Worm (Caenorhabditis elegans): ENCODE data around the gene F13B12.4.

The F13B12.4 gene

DNA sequence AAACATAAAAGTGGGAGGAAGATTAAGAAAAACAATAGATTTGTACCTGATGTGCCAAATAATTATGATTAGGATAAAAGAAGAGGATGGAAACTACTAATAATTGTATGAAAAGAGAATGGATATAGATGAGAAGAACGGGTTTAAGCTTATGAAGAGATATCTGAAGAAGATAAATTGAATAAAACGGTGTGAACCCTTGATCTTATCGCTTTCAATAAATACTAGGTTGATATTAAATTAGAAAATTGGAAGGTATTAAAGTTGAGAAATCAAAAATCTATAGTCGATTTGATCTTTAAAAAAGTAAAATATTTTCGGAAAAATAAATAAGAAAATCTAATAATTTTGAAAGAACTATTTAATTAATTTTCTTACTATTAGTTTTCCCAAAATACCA, at the start of gene F13B12.4:
Gene F13B12.4 (minus strand): TSS at position 101 of the 400 bp plus-strand sequence.
- no peak for TF ChIP-seq ref-1 (GFP tag; conservative IDR thresholded peaks at IDR 0.05)
- TF ChIP-seq med-1 (GFP tag; optimal IDR thresholded peaks at IDR 0.05; ENCODE audit: insufficient read depth), result no peak
- TF ChIP-seq klf-2 (GFP tag; conservative IDR thresholded peaks at IDR 0.05), result no peak
- TF ChIP-seq ztf-23 (GFP tag; IDR thresholded peaks at IDR 0.05), result no peak
- no peak for TF ChIP-seq cog-1 (tag; optimal IDR thresholded peaks at IDR 0.05)
- TF ChIP-seq ztf-29 (GFP tag; IDR thresholded peaks at IDR 0.05), result no peak
- TF ChIP-seq tab-1 (GFP tag; IDR thresholded peaks at IDR 0.05), result no peak
- no peak for TF ChIP-seq T22C8.4 (GFP tag; IDR thresholded peaks at IDR 0.05)
- no peak for TF ChIP-seq flt-1 (GFP tag; IDR thresholded peaks at IDR 0.05)

DNA sequence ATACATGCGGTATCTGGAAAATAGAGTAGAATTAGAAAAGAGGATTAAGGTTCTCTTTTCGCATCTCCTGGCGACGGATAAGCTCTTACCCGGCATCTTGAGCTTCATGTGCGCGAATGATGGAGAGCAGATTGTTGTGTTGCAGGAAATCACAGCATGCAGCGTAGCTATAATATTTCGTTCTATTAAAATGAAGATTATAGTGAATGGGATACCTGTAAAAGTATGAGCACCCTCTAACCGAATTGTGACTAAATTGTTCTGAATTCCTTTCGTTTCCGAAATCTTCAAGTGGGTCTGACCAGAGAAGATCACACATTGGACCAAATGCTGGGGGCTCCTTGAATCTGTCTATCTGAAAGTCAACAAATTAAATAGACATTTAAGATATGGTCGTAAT, 48.7 kb upstream of the F13B12.4 start:
- TF ChIP-seq klf-2 (GFP tag; conservative IDR thresholded peaks at IDR 0.05), result no peak
- no peak for TF ChIP-seq tab-1 (GFP tag; IDR thresholded peaks at IDR 0.05)
- no peak for TF ChIP-seq cog-1 (tag; optimal IDR thresholded peaks at IDR 0.05)
- TF ChIP-seq T22C8.4 (GFP tag; IDR thresholded peaks at IDR 0.05), result no peak
- no peak for TF ChIP-seq ref-1 (GFP tag; conservative IDR thresholded peaks at IDR 0.05)
- TF ChIP-seq ztf-23 (GFP tag; IDR thresholded peaks at IDR 0.05), result no peak
- no peak for TF ChIP-seq flt-1 (GFP tag; IDR thresholded peaks at IDR 0.05)
- no peak for TF ChIP-seq ztf-29 (GFP tag; IDR thresholded peaks at IDR 0.05)
- TF ChIP-seq med-1 (GFP tag; optimal IDR thresholded peaks at IDR 0.05; ENCODE audit: insufficient read depth), result no peak

ce11 chrIV:10489409-10489808, 39.7 kb upstream of the F13B12.4 start:
- no peak for TF ChIP-seq tab-1 (GFP tag; IDR thresholded peaks at IDR 0.05)
- TF ChIP-seq med-1 (GFP tag; optimal IDR thresholded peaks at IDR 0.05; ENCODE audit: insufficient read depth), result no peak
- TF ChIP-seq cog-1 (tag; optimal IDR thresholded peaks at IDR 0.05), result no peak
- TF ChIP-seq ref-1 (GFP tag; conservative IDR thresholded peaks at IDR 0.05), result no peak
- TF ChIP-seq ztf-23 (GFP tag; IDR thresholded peaks at IDR 0.05), result no peak
- no peak for TF ChIP-seq flt-1 (GFP tag; IDR thresholded peaks at IDR 0.05)
- no peak for TF ChIP-seq T22C8.4 (GFP tag; IDR thresholded peaks at IDR 0.05)
- TF ChIP-seq klf-2 (GFP tag; conservative IDR thresholded peaks at IDR 0.05), result no peak

ce11 chrIV:10483607-10484117, 34.0 kb upstream of the F13B12.4 start, which contains the start of the genes F01D4.5 and ced-5:
F01D4.5 (minus strand) TSS chrIV:10483657.
ced-5 (plus strand) TSS chrIV:10484110.
- TF ChIP-seq med-1 (GFP tag; optimal IDR thresholded peaks at IDR 0.05; ENCODE audit: insufficient read depth) (no peak), T22C8.4 (GFP tag; IDR thresholded peaks at IDR 0.05) (0 out of 2 replicates have a peak, but pooled peaks have one; percentile 18), cog-1 (tag; optimal IDR thresholded peaks at IDR 0.05) (peak; percentile 64), flt-1 (GFP tag; IDR thresholded peaks at IDR 0.05) (peak; percentile 83), ztf-23 (GFP tag; IDR thresholded peaks at IDR 0.05) (peak; percentile 42; the same call in 1 of the 2 replicates), ref-1 (GFP tag; conservative IDR thresholded peaks at IDR 0.05) (no peak)

DNA sequence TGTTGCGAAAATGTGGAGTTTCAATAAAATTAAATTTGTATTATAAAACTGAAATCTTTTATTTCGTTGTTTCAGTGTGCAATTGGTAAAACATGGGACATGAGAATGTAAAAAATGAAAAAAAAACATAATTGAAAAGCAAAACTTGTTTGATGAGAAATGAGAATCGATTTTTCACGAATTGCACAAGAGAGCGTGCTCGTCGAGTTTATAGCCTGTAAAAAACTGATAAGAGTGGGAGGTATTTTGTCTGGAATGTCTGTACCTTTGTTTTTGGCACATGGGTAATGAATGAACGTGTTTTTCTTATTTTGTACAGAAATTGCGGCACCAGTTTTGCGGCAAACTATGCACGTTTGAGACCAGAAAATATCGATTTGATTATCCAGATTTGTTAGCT, 32.9 kb upstream of the F13B12.4 start:
- TF ChIP-seq klf-2 (GFP tag; conservative IDR thresholded peaks at IDR 0.05) (no peak), cog-1 (tag; optimal IDR thresholded peaks at IDR 0.05) (no peak), T22C8.4 (GFP tag; IDR thresholded peaks at IDR 0.05) (no peak), ztf-23 (GFP tag; IDR thresholded peaks at IDR 0.05) (no peak), ref-1 (GFP tag; conservative IDR thresholded peaks at IDR 0.05) (no peak), ztf-29 (GFP tag; IDR thresholded peaks at IDR 0.05) (no peak), flt-1 (GFP tag; IDR thresholded peaks at IDR 0.05) (no peak), med-1 (GFP tag; optimal IDR thresholded peaks at IDR 0.05; ENCODE audit: insufficient read depth) (no peak), tab-1 (GFP tag; IDR thresholded peaks at IDR 0.05) (no peak)

DNA sequence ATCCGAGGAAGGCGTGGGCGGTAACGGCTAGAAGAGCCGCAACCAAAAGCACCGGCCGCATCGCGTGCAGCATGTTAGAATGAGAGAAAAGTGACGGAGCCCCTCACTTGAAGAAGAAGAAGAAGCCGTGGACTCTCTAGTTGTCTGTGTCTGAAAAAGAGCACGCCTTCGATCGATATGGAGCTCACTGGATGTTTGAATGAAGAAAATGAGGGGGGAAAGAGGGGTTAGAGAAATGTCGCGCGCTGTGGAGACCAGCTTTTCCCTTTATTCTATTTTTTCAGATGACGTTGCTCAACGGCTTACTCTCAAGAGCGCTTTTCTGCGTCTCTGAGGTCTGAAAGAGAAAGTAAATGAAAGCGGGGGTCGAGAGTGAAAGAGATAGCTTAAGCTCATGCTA, 32.0 kb upstream of the F13B12.4 start, which contains the start of gene egl-21:
Gene egl-21 (minus strand): TSS at position 150 of the 400 bp plus-strand sequence.
- TF ChIP-seq flt-1 (GFP tag; IDR thresholded peaks at IDR 0.05) (no peak), ztf-29 (GFP tag; IDR thresholded peaks at IDR 0.05) (no peak), ref-1 (GFP tag; conservative IDR thresholded peaks at IDR 0.05) (no peak), tab-1 (GFP tag; IDR thresholded peaks at IDR 0.05) (no peak), T22C8.4 (GFP tag; IDR thresholded peaks at IDR 0.05) (no peak), klf-2 (GFP tag; conservative IDR thresholded peaks at IDR 0.05) (no peak), ztf-23 (GFP tag; IDR thresholded peaks at IDR 0.05) (no peak), cog-1 (tag; optimal IDR thresholded peaks at IDR 0.05) (no peak), med-1 (GFP tag; optimal IDR thresholded peaks at IDR 0.05; ENCODE audit: insufficient read depth) (no peak)

DNA sequence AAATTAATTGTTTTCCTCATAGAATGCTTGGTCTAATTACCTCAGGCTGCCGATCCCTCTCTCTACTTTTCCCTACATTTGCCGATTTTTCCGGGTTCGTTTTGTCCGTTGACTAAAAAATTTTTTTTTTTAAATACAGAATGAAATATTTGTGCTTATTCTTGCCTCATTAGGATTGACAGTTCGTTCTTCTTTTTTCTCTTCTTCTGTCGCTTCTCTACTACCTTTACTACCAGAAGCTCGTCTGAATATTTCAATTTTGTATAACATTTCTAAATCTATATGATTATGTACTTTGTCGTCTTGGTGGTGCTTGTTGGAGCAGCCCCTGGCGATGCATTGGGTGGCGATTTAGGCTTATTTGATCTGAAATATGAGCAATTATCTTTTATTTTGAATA, 25.5 kb upstream of the F13B12.4 start:
- TF ChIP-seq flt-1 (GFP tag; IDR thresholded peaks at IDR 0.05) (no peak), klf-2 (GFP tag; conservative IDR thresholded peaks at IDR 0.05) (no peak), ref-1 (GFP tag; conservative IDR thresholded peaks at IDR 0.05) (no peak), tab-1 (GFP tag; IDR thresholded peaks at IDR 0.05) (no peak), ztf-23 (GFP tag; IDR thresholded peaks at IDR 0.05) (no peak), T22C8.4 (GFP tag; IDR thresholded peaks at IDR 0.05) (no peak), cog-1 (tag; optimal IDR thresholded peaks at IDR 0.05) (no peak), ztf-29 (GFP tag; IDR thresholded peaks at IDR 0.05) (no peak), med-1 (GFP tag; optimal IDR thresholded peaks at IDR 0.05; ENCODE audit: insufficient read depth) (no peak)

- TF ChIP-seq med-1 (GFP tag; optimal IDR thresholded peaks at IDR 0.05; ENCODE audit: insufficient read depth) (no peak), tab-1 (GFP tag; IDR thresholded peaks at IDR 0.05) (no peak), T22C8.4 (GFP tag; IDR thresholded peaks at IDR 0.05) (no peak), klf-2 (GFP tag; conservative IDR thresholded peaks at IDR 0.05) (no peak), ref-1 (GFP tag; conservative IDR thresholded peaks at IDR 0.05) (no peak), flt-1 (GFP tag; IDR thresholded peaks at IDR 0.05) (no peak), ztf-29 (GFP tag; IDR thresholded peaks at IDR 0.05) (no peak), cog-1 (tag; optimal IDR thresholded peaks at IDR 0.05) (no peak), ztf-23 (GFP tag; IDR thresholded peaks at IDR 0.05) (no peak)
Observed at ce11 chrIV:10472478-10472877, 22.8 kb upstream of the F13B12.4 start, which contains the start of gene bgnt-1.1. bgnt-1.1 (plus strand) TSS chrIV:10472778.

- TF ChIP-seq tab-1 (GFP tag; IDR thresholded peaks at IDR 0.05) (no peak), T22C8.4 (GFP tag; IDR thresholded peaks at IDR 0.05) (no peak), ztf-23 (GFP tag; IDR thresholded peaks at IDR 0.05) (no peak), cog-1 (tag; optimal IDR thresholded peaks at IDR 0.05) (no peak), klf-2 (GFP tag; conservative IDR thresholded peaks at IDR 0.05) (no peak), flt-1 (GFP tag; IDR thresholded peaks at IDR 0.05) (no peak)
Observed at ce11 chrIV:10469494-10469893, 19.8 kb upstream of the F13B12.4 start, which contains the start of gene ugt-44. ugt-44 (plus strand) TSS chrIV:10469741.

All from whole organism, midembryonic.